Worm (Caenorhabditis elegans) whole organism, late embryonic: ENCODE data around the gene ubc-17.

ENCODE experiments used
- K02D7.2 ChIP-seq: sonication (generic microtip); optimal IDR thresholded peaks from 2 replicates; lab custom pipeline; 2017; ENCODE audit warnings: mild to moderate bottlenecking, missing genetic modification characterization, missing compliant biosample characterization
- T23F11.4 ChIP-seq: fragments of 200-800 bp; sonication (Bioruptor generic); optimal IDR thresholded peaks from 2 replicates; lab custom pipeline; 2018; ENCODE audit warnings: mild to moderate bottlenecking, missing genetic modification characterization, missing compliant biosample characterization
- Y22D7AL.16 ChIP-seq: sonication (generic microtip); optimal IDR thresholded peaks from 2 replicates; lab custom pipeline; 2016; ENCODE audit warnings: missing genetic modification characterization, missing compliant biosample characterization
- ceh-30 ChIP-seq: fragments of 150-350 bp; optimal IDR thresholded peaks from 2 replicates; lab custom pipeline; 2014; ENCODE audit warnings: missing biosample characterization, missing genetic modification characterization
- ceh-31 ChIP-seq: sonication (generic microtip); optimal IDR thresholded peaks from 2 replicates; lab custom pipeline; 2016; ENCODE audit warnings: missing genetic modification characterization, missing compliant biosample characterization
- che-1 ChIP-seq: sonication (generic microtip); optimal IDR thresholded peaks from 2 replicates; lab custom pipeline; 2016; ENCODE audit warnings: mild to moderate bottlenecking, missing genetic modification characterization, missing compliant biosample characterization
- npax-4 ChIP-seq: sonication (generic microtip); optimal IDR thresholded peaks from 2 replicates; lab custom pipeline; 2016; ENCODE audit warnings: missing genetic modification characterization, missing compliant biosample characterization
- pqm-1 ChIP-seq: sonication (generic microtip); optimal IDR thresholded peaks from 2 replicates; lab custom pipeline; 2016; ENCODE audit warnings: missing genetic modification characterization, missing compliant biosample characterization
- sox-2 ChIP-seq: fragments of 200-800 bp; sonication (Bioruptor generic); IDR thresholded peaks from 2 replicates; pipeline ENCODE4 v1.3.6; 2022; ENCODE audit warnings: missing genetic modification reagents, missing genetic modification characterization, missing compliant biosample characterization
- tbx-2 ChIP-seq: sonication (generic microtip); optimal IDR thresholded peaks from 2 replicates; lab custom pipeline; 2016; ENCODE audit warnings: missing genetic modification characterization, missing compliant biosample characterization

DNA sequence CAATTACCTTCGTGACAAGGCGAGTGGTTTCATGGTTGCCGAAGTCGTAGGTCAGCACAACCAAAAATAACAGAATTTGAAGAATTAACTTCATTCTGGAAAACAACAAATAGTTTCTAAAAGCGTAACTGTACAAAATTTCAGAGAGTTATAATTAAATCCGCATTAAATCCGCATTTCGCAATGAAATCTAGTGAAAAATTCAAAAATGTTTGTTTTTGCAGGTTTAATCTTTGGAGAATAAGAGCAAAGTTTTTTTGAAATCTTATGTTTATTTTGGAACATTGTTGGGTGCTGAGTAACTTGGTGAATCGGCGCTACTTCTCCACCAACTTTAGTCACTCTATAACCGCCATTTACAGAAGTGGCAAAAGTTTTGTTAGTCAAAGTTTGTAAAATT, 35.5 kb downstream of the ubc-17 start, which contains the start of gene C36B7.4:
- TF ChIP-seq K02D7.2 (tag; lab: Kevin White, UChicago) (no peak), ceh-30 (tag; lab: Kevin White, UChicago) (no peak), sox-2 (GFP tag; lab: Robert Waterston, UW) (no peak), ceh-31 (tag; lab: Kevin White, UChicago) (no peak), tbx-2 (tag; lab: Kevin White, UChicago) (no peak), T23F11.4 (GFP tag; lab: Kevin White, UChicago) (no peak), npax-4 (tag; lab: Kevin White, UChicago) (no peak), pqm-1 (tag; lab: Kevin White, UChicago) (no peak), che-1 (no peak), Y22D7AL.16 (no peak)
